Fruit fly (Drosophila melanogaster) whole organism: ENCODE results near the gene CG16779.
A peak's percentile ranks its signal among the peaks of the same experiment; 100 is the strongest.

Source experiments
- CG8478 ChIP-seq: fragments of >200 bp; optimal IDR thresholded peaks from 2 replicates; lab custom pipeline; 2018; ENCODE audit warnings: inconsistent platforms
- Dll ChIP-seq: fragments of >200 bp; optimal IDR thresholded peaks from 2 replicates; lab custom pipeline; 2017
- EcR ChIP-seq, 2 experiments: fragments of >200 bp; optimal IDR thresholded peaks; 2 replicates each; lab custom pipeline; 2017; ENCODE audit warnings: missing biosample characterization in 2 of 2, missing genetic modification characterization in 2 of 2, missing genetic modification reagents in 2 of 2
- pan ChIP-seq: fragments of >200 bp; optimal IDR thresholded peaks from 2 replicates; lab custom pipeline; 2017
- psq ChIP-seq: fragments of >200 bp; optimal IDR thresholded peaks from 2 replicates; lab custom pipeline; 2017
- usp ChIP-seq: fragments of >200 bp; optimal IDR thresholded peaks from 2 replicates; lab custom pipeline; 2017; ENCODE audit warnings: missing biosample characterization, missing genetic modification characterization, mixed read lengths

The CG16779 gene

DNA sequence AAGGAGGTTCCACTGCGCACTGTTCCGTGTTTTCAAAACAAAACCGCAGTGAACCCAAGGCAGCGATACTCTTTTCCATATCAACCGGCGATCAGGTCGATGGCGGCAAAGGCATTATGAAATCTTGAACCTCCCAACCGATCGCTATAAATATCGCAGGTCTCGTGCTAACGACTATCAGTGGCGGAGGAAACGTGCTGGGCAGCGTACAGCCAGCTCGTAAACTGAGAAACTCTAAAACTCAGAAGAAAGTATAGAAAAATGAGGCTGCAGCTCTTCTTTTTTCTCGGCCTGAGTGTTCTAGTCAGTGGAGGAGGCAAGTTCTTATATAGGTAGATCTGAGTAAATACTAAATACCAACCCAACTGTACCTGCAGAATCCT, 1.1 kb upstream of the CG16779 start, which contains the start of gene phu:
TSS of gene phu (plus strand) at position 175 of the 383 bp plus-strand sequence.
- no peak for TF ChIP-seq pan (lab: Kevin White, UChicago)
- no peak for TF ChIP-seq usp
- TF ChIP-seq Dll, result no peak
- no peak for TF ChIP-seq EcR (GFP tag; optimal IDR thresholded peaks at IDR 0.05; lab: Kevin White, UChicago)
- TF ChIP-seq CG8478 (lab: Kevin White, UChicago), result no peak
- no peak for TF ChIP-seq psq

DNA sequence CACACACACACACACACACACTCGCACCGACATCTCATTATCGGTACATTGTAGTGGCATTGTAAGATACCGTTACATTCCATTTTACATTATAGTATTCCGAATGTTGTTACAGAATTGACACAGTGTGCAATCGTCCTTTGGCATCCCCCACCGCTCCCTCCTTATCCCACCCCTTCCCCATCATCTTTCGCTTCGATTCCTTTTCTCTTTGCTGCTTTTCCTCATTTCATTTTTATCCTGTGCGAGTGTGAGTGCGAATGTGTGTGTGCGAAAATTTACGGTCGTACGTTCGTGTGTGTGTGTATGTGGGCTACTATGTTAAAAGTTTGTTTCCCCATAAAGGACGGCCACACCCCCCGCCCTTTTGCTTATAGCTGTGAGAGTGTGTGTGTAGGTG, 1.4 kb downstream of the CG16779 start:
- TF ChIP-seq EcR (GFP tag; optimal IDR thresholded peaks at IDR 0.05; lab: Kevin White, UChicago) (no peak), pan (lab: Kevin White, UChicago) (no peak), CG8478 (lab: Kevin White, UChicago) (no peak), psq (no peak)

DNA sequence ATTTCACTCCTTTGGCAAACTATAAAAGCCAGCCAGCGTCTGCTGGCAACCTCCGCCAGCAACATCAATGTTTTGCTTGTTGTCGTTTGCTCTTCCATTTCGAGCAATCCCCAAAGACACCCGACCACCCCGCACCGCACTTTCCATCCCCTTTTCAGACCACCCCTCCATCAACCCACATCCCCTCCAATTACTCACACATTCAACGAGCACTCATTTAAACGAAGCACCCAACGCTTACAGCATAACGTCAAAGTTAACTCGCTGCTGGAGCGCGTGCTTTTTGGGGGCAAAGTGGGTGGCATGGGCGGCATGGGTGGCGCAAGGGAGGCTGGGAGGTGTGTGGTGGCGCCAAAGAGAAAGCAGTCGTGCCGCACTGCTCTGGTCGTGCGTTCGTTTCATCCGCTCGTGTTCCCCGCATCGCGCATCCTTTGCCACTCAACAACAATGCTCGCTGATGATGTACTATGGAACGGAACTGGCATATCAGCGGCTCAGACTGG, 2.4 kb downstream of the CG16779 start:
- TF ChIP-seq EcR (GFP tag; optimal IDR thresholded peaks at IDR 0.05; lab: Kevin White, UChicago), result no peak
- TF ChIP-seq pan (lab: Kevin White, UChicago), result no peak
- no peak for TF ChIP-seq usp

DNA sequence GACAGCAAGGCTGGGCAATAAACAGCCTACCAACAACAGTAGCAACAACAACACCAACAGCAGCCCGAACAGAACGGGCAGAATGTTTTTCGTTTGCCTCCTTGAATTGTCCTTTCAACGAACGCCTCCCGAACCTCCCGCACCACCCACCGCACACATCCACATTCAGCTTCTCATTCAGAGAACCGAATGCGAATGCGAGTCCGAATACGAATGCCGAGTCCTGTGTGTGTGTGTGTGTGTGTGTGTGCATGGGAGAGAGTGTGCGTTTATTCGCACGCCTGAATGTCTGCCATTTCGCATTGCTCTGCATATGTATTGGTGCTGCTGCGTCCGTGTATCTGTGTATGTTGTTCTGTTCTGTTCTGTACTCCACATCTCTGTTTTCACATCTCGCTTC, 5.0 kb downstream of the CG16779 start:
- no peak for TF ChIP-seq EcR (GFP tag; optimal IDR thresholded peaks at IDR 0.05; lab: Kevin White, UChicago)
- no peak for TF ChIP-seq psq
- no peak for TF ChIP-seq usp
- TF ChIP-seq Dll, result no peak
- no peak for TF ChIP-seq pan (lab: Kevin White, UChicago)
- TF ChIP-seq CG8478 (lab: Kevin White, UChicago), result no peak

DNA sequence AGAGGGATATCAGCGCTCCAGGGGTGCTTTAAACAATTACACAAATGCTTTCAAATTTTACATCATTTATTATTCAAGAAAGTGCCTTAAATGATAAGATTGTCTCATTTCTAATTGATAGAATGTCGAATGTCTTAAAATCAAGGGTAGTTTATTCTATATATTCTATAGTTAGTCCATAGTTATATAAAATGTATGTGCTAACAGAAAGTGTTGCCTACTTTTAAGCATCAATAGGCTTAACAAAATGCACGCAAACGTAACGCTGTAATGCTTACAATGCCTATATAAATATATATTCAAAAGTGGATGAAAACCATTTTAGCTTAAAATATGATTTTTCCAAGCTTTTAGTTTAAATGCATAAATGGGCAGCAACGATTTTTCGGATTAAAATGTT, 5.5 kb downstream of the CG16779 start:
- TF ChIP-seq Dll (no peak), EcR (GFP tag; optimal IDR thresholded peaks at IDR 0.05; lab: Kevin White, UChicago) (no peak), usp (no peak), psq (no peak), CG8478 (lab: Kevin White, UChicago) (no peak), pan (lab: Kevin White, UChicago) (no peak)

DNA sequence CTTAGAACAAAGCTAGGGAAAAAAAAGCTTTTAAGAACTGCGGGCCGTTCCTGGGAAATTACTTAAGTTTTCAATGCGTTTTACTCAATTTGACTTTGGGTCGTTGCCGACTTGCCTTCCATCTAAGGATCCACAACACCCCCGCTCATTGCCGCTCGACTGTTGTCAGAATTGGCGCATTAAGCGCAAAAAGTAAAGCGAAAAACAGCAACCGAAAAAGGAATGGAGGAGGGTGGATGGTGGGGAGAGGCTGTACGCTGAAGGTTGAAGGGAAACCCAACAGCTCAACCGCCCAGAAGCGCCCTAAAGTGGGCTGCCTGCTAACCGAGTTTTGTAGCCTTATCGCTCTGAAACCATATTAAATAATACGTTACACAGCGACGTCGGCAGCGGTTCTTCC, 5.9 kb downstream of the CG16779 start:
- TF ChIP-seq EcR (GFP tag; optimal IDR thresholded peaks at IDR 0.05; lab: Kevin White, UChicago), result no peak
- no peak for TF ChIP-seq CG8478 (lab: Kevin White, UChicago)
- TF ChIP-seq psq, result no peak
- no peak for TF ChIP-seq Dll
- no peak for TF ChIP-seq usp
- no peak for TF ChIP-seq pan (lab: Kevin White, UChicago)

DNA sequence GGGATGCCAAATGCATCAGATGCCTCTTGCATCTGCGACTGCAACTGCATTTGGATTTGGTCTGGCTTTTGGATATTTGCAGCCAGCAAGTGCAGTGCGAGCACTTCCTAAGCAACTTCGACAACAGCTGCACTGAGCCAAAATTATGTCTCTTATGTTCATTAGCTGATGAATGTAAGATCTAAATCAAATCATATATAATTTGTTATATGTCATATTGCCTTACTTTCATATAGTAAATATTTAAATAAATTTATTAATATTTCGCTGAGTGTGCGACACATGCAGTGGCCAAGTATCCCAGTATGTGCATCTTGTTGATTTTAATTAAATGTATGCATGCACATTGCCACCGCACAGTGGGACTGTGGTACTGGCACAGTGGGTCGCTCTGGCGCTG, 13.1 kb downstream of the CG16779 start:
- TF ChIP-seq usp, result no peak

DNA sequence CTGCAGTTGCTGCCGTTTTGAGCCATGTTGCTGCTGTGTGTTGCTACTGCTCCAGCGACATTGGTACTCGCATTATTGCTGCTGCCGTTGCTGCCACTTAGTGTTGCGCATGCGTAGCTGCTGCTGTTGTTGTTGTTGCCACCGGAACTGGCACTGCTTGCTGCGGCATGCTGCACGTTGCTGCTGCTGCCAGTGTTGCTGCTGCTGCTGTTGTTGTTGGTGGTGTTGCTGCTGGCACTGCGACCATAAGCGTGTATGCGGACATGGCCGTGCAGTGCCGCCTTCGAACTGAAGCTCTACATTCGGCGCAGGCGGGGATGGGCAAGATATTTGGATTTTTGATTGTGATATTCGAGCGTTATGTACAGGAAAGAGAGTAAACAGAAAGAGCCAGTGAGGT, 25.4 kb downstream of the CG16779 start:
- TF ChIP-seq usp, result no peak
- no peak for TF ChIP-seq EcR (GFP tag; optimal IDR thresholded peaks at IDR 0.05; lab: Kevin White, UChicago)
- no peak for TF ChIP-seq psq
- no peak for TF ChIP-seq Dll
- TF ChIP-seq CG8478 (lab: Kevin White, UChicago), result no peak
- TF ChIP-seq pan (lab: Kevin White, UChicago), result no peak

DNA sequence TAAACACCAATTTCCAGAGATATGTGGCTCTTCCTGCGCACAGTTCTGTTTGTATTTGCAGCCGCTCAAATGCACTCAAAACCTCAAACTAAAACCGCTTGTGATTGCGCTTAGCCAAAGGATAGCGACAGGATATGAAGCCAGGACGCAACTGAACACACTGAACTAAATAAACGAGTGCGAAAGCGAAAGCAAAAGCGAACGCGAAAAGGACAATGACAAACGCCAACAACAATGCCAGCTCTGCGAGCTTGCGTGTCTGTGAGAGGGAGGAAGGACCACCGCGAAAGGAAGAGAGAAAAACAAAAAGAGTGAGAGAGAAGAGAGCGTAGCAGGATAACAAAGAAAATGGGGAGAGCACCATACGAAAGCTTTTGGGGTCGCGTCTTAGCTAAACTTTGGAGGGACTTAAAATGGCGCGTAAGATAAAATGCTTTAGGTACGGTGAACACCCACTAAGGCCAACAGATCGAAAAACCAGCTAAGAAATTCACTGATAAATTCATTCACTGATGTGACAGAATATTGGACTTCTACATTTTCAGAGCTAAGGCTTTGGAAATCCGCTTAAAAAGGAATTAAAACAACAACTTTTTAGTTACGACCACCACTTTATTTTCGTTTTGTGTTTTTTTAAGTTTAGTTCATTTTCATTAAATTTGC, 32.9 kb downstream of the CG16779 start, which contains the start of gene GstZ2:
TSS of gene GstZ2 (minus strand) at position 165 of the 663 bp plus-strand sequence.
- TF ChIP-seq EcR (GFP tag; optimal IDR thresholded peaks at IDR 0.05; lab: Kevin White, UChicago) (no peak), pan (lab: Kevin White, UChicago) (no peak), psq (no peak), CG8478 (lab: Kevin White, UChicago) (no peak), usp (no peak), Dll (no peak)

DNA sequence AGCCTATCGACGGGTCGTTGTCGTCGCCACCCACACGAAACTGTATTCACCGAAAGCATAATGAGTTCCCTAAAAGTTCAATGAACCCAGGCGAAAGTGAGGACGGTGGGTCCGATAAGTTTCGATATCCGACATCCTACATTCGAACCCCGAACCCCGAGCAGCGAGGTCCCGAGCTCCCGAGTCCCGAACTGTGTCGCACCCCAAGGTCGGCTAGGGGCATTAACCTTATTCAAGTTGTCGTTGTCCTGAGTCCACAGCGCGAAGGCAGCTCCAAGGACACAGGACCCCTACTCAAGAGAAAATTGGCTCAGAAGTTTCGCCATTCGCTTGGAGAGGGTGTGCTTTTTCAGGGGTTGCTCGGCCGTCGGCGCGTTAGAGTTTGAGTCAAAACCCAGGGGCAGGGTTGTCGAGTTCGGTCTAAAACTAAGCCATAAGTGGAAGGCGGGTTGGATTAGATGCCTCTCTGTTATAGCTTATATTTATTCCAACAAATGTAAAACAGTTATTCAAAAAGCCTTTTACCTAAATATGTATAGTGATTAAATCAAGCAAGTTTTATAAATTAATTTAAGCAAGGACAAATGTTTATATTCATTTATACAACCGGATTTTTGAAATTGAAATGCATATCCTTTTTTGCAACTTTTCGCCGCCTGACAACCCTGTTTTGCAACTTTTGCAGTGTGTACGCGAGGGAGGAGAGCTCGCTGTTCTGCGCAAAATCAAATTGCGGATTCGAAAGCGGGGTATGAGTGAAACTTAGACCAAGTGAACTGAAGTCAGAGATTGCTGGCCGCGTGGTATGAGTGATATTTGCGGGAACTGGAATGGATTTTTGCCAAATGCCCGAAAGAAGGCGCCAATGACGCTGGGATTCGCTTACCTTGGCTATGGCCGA, 33.8 kb downstream of the CG16779 start:
- peak in 1 of 2 experiments; percentile 42 for TF ChIP-seq EcR (GFP tag; optimal IDR thresholded peaks at IDR 0.05; lab: Kevin White, UChicago)
- TF ChIP-seq Dll, result no peak
- no peak for TF ChIP-seq pan (lab: Kevin White, UChicago)
- no peak for TF ChIP-seq psq
- no peak for TF ChIP-seq usp

DNA sequence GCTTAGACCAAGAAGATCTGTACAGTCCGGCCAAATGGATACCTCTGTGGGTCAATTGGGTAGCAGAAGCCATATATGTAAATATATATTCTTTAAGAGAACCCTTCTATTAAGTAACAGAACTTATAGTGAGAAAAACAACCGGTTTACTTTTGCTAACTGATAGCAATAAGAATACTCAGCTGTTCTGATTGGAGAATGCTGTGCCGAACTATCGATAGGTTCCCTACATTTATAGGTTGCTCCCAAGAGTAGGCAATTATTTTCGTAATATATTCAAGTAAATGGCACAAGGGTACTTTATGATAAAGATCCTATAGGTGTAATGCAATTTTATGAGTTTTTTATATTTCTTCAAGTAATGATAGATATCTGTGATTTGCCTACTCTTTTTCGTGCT, 37.1 kb downstream of the CG16779 start, which contains the start of gene GstZ1:
TSS of gene GstZ1 (minus strand) at position 174 of the 400 bp plus-strand sequence.
- TF ChIP-seq psq (no peak), pan (lab: Kevin White, UChicago) (no peak), EcR (GFP tag; optimal IDR thresholded peaks at IDR 0.05; lab: Kevin White, UChicago) (no peak), Dll (no peak), usp (no peak)

DNA sequence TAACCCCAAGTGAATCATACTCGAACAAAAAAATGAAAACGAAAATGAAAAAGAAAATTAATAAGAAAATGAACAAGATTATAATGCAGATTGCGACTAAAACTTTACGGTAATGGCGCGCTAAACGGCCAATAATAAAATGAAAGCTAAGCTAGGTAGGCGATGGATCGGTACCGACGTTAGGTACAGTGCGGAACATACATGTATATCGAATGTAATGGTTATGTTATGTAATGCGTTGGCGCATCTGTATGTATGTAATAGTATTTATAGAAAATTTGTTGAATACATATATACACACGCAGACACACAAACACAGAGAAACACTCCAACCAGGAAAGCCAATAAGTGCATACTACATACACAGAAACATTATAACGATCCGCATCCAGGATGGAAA, 38.5 kb downstream of the CG16779 start:
- no peak for TF ChIP-seq EcR (GFP tag; optimal IDR thresholded peaks at IDR 0.05; lab: Kevin White, UChicago)
- TF ChIP-seq usp, result no peak
- TF ChIP-seq psq, result no peak
- TF ChIP-seq pan (lab: Kevin White, UChicago), result no peak
- no peak for TF ChIP-seq Dll
- no peak for TF ChIP-seq CG8478 (lab: Kevin White, UChicago)

DNA sequence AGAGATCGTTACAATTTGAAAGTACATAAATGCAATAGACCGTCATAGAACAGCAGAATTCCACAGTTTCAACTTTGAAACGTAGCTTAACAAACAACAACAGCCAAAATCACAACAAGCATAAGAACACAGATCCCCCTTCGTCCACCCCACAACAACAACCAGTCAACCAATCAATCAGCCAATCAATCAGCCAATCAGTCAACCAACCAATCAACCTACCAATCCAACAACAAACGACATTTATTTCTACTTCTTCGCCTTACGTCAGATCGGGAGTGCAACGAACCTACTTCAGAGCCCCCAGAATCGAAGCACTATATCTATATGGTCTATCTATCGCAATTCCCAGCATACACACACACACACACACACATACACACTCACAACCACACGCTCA, 42.8 kb downstream of the CG16779 start:
- no peak for TF ChIP-seq pan (lab: Kevin White, UChicago)
- TF ChIP-seq usp, result no peak
- no peak for TF ChIP-seq EcR (GFP tag; optimal IDR thresholded peaks at IDR 0.05; lab: Kevin White, UChicago)
- no peak for TF ChIP-seq CG8478 (lab: Kevin White, UChicago)
- no peak for TF ChIP-seq psq
- TF ChIP-seq Dll, result no peak
